Worm (Caenorhabditis elegans): ENCODE measurements around the gene F57G8.7.

DNA sequence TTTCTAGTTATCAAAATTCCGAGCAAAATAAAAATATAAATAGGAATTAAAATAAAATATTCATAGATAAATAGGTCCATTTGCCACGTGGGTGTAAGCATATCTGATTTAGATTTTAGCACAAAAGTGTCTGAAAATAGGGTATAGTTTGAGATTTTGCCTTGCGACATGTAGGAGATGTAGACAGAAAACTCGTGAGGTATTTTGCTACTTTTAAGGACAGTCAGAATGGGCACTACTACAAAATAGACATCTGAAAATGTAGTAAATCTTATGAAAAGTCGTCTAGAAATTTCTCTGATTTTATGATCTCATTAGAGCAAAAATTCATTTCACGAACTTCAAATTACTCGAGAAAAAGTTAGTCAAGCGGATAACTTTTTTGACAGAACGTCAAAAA, 45.7 kb downstream of the F57G8.7 start, which contains the start of gene srv-34:
- TF ChIP-seq mef-2 (tag; optimal IDR thresholded peaks at IDR 0.05) = no peak
- TF ChIP-seq lsy-2 (tag; optimal IDR thresholded peaks at IDR 0.05) = no peak
- no peak for TF ChIP-seq swsn-7 (tag; optimal IDR thresholded peaks at IDR 0.05)
- no peak for TF ChIP-seq fkh-10 (GFP tag; optimal IDR thresholded peaks at IDR 0.05)

Measured in whole organism, L1 larva.